Worm (Caenorhabditis elegans): ENCODE measurements around the gene nit-1.

Gene nit-1

DNA sequence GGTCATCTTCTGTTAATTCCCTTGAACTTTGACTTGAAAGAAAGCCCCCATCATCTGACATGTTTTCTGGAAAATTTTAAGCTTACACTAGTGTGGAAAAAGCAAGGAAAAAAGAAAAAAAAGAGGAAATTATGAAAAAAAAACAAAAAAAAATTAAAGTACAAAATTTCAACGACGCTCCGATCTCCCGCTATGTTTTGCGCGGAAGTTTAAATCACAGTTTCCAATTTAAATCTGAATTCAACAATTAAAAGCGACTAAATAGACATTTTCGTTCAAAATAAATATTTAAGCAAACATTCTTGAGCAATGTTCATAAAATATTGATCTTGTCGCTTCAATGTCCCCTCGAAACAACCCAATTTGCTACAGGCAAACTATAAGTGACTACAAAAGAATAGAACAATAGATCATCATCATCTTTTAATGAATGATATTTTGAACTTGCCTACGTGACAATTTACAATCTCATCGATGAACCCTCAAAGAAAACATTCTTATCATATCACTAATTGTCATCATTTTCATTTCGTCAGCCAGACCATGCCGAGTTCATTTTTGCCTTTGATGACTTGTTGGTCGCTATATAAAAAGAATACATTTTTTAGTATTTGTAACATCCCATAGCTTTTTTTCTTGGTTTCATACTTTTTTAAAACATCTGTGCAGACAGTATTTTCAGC lies at the start of gene nit-1, which contains the start of gene metl-6:
Gene nit-1, plus strand, starts transcription at position 562 of the 683 bp plus-strand sequence.
Gene metl-6, minus strand, starts transcription at position 66 of the 683 bp plus-strand sequence.
- TF ChIP-seq mls-2 (tag; optimal IDR thresholded peaks at IDR 0.05), result no peak
- no peak for TF ChIP-seq cnd-1 (tag; optimal IDR thresholded peaks at IDR 0.05)
- no peak for TF ChIP-seq ces-1 (GFP tag; optimal IDR thresholded peaks at IDR 0.05)
- TF ChIP-seq bed-3 (GFP tag; optimal IDR thresholded peaks at IDR 0.05), result no peak
- TF ChIP-seq M03D4.4 (tag; optimal IDR thresholded peaks at IDR 0.05), result no peak
- TF ChIP-seq sptf-1 (tag; optimal IDR thresholded peaks at IDR 0.05), result no peak
- no peak for TF ChIP-seq elt-3 (tag; optimal IDR thresholded peaks at IDR 0.05)
- TF ChIP-seq ceh-43 (GFP tag; optimal IDR thresholded peaks at IDR 0.05), result no peak
- TF ChIP-seq sem-2 (GFP tag; optimal IDR thresholded peaks at IDR 0.05), result no peak
- TF ChIP-seq mab-5 (tag; optimal IDR thresholded peaks at IDR 0.05), result no peak
- TF ChIP-seq unc-39 (tag; optimal IDR thresholded peaks at IDR 0.05), result no peak

DNA sequence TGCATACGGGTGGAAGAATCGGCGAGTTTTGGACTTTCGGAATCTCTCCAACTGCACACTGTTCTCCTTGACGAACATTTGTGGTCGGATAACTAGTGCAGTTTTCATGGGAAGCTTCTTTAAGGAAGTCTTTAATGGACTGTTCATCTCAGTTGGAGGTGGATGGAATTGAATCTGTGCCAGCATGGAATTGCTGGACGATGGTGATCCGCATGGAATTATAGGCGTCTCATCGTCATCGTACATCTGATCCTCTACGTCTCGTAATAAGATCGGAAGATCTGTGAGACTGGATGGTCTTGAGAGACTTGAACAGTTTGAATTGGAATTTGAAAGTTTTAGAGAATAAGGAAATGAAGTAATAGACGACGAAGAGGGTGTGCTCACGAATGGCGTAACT lies 49.0 kb upstream of the nit-1 start:
- no peak for TF ChIP-seq blmp-1 (tag; optimal IDR thresholded peaks at IDR 0.05)
- no peak for TF ChIP-seq unc-120 (tag; optimal IDR thresholded peaks at IDR 0.05; ENCODE audit: poor library complexity, severe bottlenecking)
- TF ChIP-seq nhr-12 (tag; optimal IDR thresholded peaks at IDR 0.05), result no peak
- TF ChIP-seq mls-2 (tag; optimal IDR thresholded peaks at IDR 0.05), result no peak

DNA sequence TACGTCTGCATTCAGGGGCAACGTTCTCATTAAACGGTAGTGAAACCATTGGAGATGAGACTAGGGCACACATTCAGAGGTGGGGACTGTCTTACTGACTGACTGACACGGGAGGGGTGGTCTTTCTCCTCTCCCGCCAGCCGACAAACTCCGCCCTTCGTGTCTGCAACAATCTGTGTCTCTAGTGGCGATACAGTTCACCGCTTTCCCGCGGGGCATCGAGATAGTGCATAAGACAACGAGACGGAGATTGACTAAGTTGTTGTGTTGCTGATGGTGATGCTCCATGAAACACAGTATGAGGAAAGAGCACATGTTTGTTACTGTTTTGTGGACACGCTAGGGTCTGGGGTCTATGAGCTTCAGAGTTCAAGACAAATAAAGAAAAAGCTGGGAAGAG lies 48.6 kb upstream of the nit-1 start:
- TF ChIP-seq pha-4 (tag; optimal IDR thresholded peaks at IDR 0.05) (peak; percentile 5), snpc-4 (tag; optimal IDR thresholded peaks at IDR 0.05) (no peak), blmp-1 (tag; optimal IDR thresholded peaks at IDR 0.05) (no peak)

DNA sequence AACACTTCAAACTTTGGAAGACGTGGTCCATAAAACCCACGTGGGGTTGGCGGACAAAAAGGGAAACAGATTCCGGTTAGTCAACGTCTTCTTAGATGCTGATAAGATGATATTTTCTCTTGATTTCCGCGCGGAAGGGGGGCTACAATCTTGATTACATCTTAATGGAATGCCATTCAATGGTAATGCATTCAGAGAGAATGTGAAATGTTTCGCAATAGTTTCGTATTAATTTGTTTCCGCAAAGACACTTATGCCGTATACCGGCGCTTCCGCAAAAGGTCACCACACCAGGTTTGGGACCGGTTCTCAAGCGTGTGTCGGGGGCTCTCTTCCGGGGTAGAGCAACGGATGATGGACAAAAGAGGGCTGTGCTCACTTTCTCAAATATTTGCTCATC lies 47.5 kb upstream of the nit-1 start:
- TF ChIP-seq ham-2 (GFP tag; optimal IDR thresholded peaks at IDR 0.05) (no peak), elt-3 (tag; optimal IDR thresholded peaks at IDR 0.05) (peak; percentile 68), elt-1 (tag; optimal IDR thresholded peaks at IDR 0.05; ENCODE audit: borderline replicate concordance, insufficient read depth) (peak; percentile 43)

DNA sequence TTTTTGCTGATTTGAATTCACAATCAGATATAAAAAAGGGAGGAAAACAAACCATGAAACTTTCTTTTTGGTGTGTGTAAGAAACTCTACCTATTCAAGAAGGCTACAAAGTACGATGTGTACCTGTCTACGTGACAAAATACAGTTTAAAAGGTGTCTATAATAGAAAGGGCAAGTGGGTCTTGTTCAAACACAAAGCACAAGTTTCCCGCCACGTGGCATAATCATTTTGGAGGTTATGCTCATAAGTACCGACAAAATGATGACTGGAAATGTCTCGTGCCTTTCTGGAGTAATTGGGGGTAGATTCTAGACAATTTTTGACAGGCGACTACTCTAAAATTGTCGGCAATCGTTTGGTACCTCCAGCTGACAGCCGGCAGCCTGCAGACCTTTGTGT lies 47.1 kb upstream of the nit-1 start:
- TF ChIP-seq blmp-1 (tag; optimal IDR thresholded peaks at IDR 0.05), result no peak
- TF ChIP-seq nhr-76 (tag; optimal IDR thresholded peaks at IDR 0.05), result no peak
- TF ChIP-seq ham-2 (GFP tag; optimal IDR thresholded peaks at IDR 0.05), result no peak
- TF ChIP-seq M03D4.4 (tag; optimal IDR thresholded peaks at IDR 0.05), result no peak
- no peak for TF ChIP-seq drap-1 (GFP tag; optimal IDR thresholded peaks at IDR 0.05)
- no peak for TF ChIP-seq sptf-1 (tag; optimal IDR thresholded peaks at IDR 0.05)
- TF ChIP-seq snpc-4 (tag; optimal IDR thresholded peaks at IDR 0.05), result no peak
- no peak for TF ChIP-seq mls-2 (tag; optimal IDR thresholded peaks at IDR 0.05)

DNA sequence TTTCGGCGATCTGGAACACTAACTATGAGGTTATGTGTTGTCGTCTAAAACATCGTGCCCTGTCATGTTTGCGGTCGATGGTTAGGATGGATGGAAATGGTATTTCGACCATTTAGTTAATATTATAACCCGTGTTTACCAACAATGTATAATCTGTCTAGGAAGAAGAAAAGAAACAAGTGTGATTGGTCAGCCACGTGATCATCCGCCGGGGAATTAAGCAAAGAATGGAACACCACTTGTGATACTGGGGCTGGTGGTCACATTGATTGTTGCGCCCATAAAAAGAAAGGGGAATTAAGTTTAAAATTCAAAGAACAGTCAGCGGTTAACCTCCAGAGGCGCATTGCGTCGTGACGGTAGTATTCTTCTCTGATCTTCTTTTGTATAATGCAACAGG lies 46.4 kb upstream of the nit-1 start:
- no peak for TF ChIP-seq cnd-1 (tag; optimal IDR thresholded peaks at IDR 0.05)
- TF ChIP-seq tbx-8 (GFP tag; optimal IDR thresholded peaks at IDR 0.05), result no peak
- no peak for TF ChIP-seq pha-4 (tag; optimal IDR thresholded peaks at IDR 0.05)
- no peak for TF ChIP-seq elt-3 (tag; optimal IDR thresholded peaks at IDR 0.05)
- TF ChIP-seq mab-5 (tag; optimal IDR thresholded peaks at IDR 0.05), result no peak
- TF ChIP-seq nhr-76 (tag; optimal IDR thresholded peaks at IDR 0.05), result no peak
- no peak for TF ChIP-seq ces-1 (GFP tag; optimal IDR thresholded peaks at IDR 0.05)
- TF ChIP-seq mls-2 (tag; optimal IDR thresholded peaks at IDR 0.05), result no peak
- no peak for TF ChIP-seq drap-1 (GFP tag; optimal IDR thresholded peaks at IDR 0.05)
- TF ChIP-seq unc-39 (tag; optimal IDR thresholded peaks at IDR 0.05), result no peak
- no peak for TF ChIP-seq nhr-237 (tag; optimal IDR thresholded peaks at IDR 0.05)
- no peak for TF ChIP-seq ztf-11 (tag; optimal IDR thresholded peaks at IDR 0.05)
- TF ChIP-seq nhr-28 (tag; optimal IDR thresholded peaks at IDR 0.05), result no peak
- TF ChIP-seq nhr-12 (tag; optimal IDR thresholded peaks at IDR 0.05), result no peak
- no peak for TF ChIP-seq flh-1 (GFP tag; optimal IDR thresholded peaks at IDR 0.05)
- no peak for TF ChIP-seq lsy-2 (tag; optimal IDR thresholded peaks at IDR 0.05)
- TF ChIP-seq unc-120 (tag; optimal IDR thresholded peaks at IDR 0.05; ENCODE audit: poor library complexity, severe bottlenecking), result no peak
